Worm (Caenorhabditis elegans): Measurements from ENCODE around the gene ZK105.3.

- TF ChIP-seq ztf-11 (tag; optimal IDR thresholded peaks at IDR 0.05) (no peak), nhr-28 (tag; optimal IDR thresholded peaks at IDR 0.05) (no peak), pha-4 (tag; optimal IDR thresholded peaks at IDR 0.05) (no peak), nhr-237 (tag; optimal IDR thresholded peaks at IDR 0.05) (no peak), tbx-8 (GFP tag; optimal IDR thresholded peaks at IDR 0.05) (no peak), nhr-76 (tag; optimal IDR thresholded peaks at IDR 0.05) (no peak)
These were observed 11.6 kb downstream of the ZK105.3 start, which contains the start of gene ZK105.11 for ce11 chrV:7708525-7708924.
